Fruit fly (Drosophila melanogaster) whole organism, adult: Measurements from ENCODE around the gene alphaTub84D.

Experiments used
- CG12768 ChIP-seq: fragments of 200-800 bp; sonication (Bioruptor generic); optimal IDR thresholded peaks from 2 replicates; lab custom pipeline; 2017; ENCODE audit warnings: missing biosample characterization, missing genetic modification characterization, mild to moderate bottlenecking, moderate library complexity, missing genetic modification reagents
- CG14711 ChIP-seq: fragments of 200-800 bp; sonication (Bioruptor generic); optimal IDR thresholded peaks from 2 replicates; lab custom pipeline; 2018; ENCODE audit warnings: missing biosample characterization, mild to moderate bottlenecking, missing genetic modification characterization, moderate library complexity
- CG1620 ChIP-seq: fragments of 200-800 bp; sonication (Bioruptor generic); optimal IDR thresholded peaks from 2 replicates; lab custom pipeline; 2016; ENCODE audit warnings: missing biosample characterization, missing genetic modification characterization
- CG7101 ChIP-seq: fragments of 200-800 bp; sonication (Bioruptor generic); optimal IDR thresholded peaks from 2 replicates; lab custom pipeline; 2018; ENCODE audit warnings: missing biosample characterization, mild to moderate bottlenecking, missing genetic modification characterization, moderate library complexity
- Crg-1 ChIP-seq: fragments of 200-800 bp; sonication (Bioruptor generic); optimal IDR thresholded peaks from 2 replicates; lab custom pipeline; 2016; ENCODE audit warnings: missing biosample characterization, missing genetic modification characterization
- cnc ChIP-seq, 2 experiments: fragments of >200 bp; optimal IDR thresholded peaks; 2 replicates each; lab custom pipeline; 2017
- ovo ChIP-seq: fragments of 200-800 bp; sonication (Bioruptor generic); optimal IDR thresholded peaks from 2 replicates; lab custom pipeline; 2016; ENCODE audit warnings: missing biosample characterization, missing genetic modification characterization

DNA sequence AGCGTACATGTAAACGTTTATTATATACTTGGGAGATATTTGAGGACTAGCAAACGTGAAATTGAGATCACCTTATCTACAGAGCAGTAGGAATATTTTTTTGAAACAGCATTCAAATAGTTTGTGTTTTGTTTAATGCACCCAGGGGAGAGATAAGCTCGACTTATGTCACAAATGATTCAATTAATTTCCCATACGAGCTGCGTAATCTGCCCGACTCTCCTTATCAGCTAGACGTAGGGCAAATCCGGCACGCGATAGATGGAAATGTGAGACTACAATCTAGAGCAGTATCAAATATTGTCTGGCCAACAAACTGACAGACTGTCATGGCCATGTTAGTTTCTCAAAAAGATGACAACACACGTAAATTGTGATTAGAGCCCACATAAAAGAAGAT, 31.1 kb upstream of the alphaTub84D start:
- no peak for TF ChIP-seq Crg-1 (GFP tag; lab: Kevin White, UChicago)
- TF ChIP-seq cnc (optimal IDR thresholded peaks at IDR 0.05; lab: Kevin White, UChicago), result no peak
- TF ChIP-seq CG14711 (tag; lab: Kevin White, UChicago), result no peak
- no peak for TF ChIP-seq CG1620 (GFP tag; lab: Kevin White, UChicago)
- no peak for TF ChIP-seq CG12768 (GFP tag; lab: Kevin White, UChicago)
- no peak for TF ChIP-seq CG7101
- TF ChIP-seq ovo (GFP tag; lab: Kevin White, UChicago), result no peak
